Fruit fly (Drosophila melanogaster) whole organism, embryonic: Measurements from ENCODE around the gene Mdh2.

Experiments used
- Antp ChIP-seq: fragments of 200-800 bp; sonication (Bioruptor generic); optimal IDR thresholded peaks from 3 replicates; lab custom pipeline; 2016; ENCODE audit warnings: missing biosample characterization, missing genetic modification characterization
- BEAF-32 ChIP-seq: fragments of 200-800 bp; sonication (Bioruptor generic); optimal IDR thresholded peaks from 3 replicates; lab custom pipeline; 2017; ENCODE audit warnings: missing biosample characterization, missing genetic modification characterization, mild to moderate bottlenecking, moderate library complexity, missing genetic modification reagents
- Bgb ChIP-seq: fragments of 200-800 bp; sonication (Bioruptor generic); IDR thresholded peaks from 2 replicates; pipeline ENCODE4 v1.3.6; 2022; ENCODE audit warnings: missing biosample characterization, missing genetic modification characterization; ENCODE audit not compliant: partially characterized antibody
- CG13287 ChIP-seq: fragments of 200-800 bp; sonication (Bioruptor generic); IDR thresholded peaks from 2 replicates; pipeline ENCODE4 v1.3.6; 2022; ENCODE audit warnings: missing biosample characterization, missing genetic modification characterization; ENCODE audit not compliant: partially characterized antibody
- CG14965 ChIP-seq: fragments of 200-800 bp; sonication (Bioruptor generic); optimal IDR thresholded peaks from 2 replicates; lab custom pipeline; 2016; ENCODE audit warnings: missing biosample characterization, missing genetic modification characterization, borderline replicate concordance
- CG15479 ChIP-seq: fragments of 200-800 bp; sonication (Bioruptor generic); optimal IDR thresholded peaks from 3 replicates; lab custom pipeline; 2019; ENCODE audit warnings: missing biosample characterization, mild to moderate bottlenecking, missing genetic modification characterization, moderate library complexity
- CG15696 ChIP-seq: fragments of 200-800 bp; sonication (Bioruptor generic); optimal IDR thresholded peaks from 2 replicates; lab custom pipeline; 2019; ENCODE audit warnings: missing biosample characterization, mild to moderate bottlenecking, missing genetic modification characterization, moderate library complexity
- CG16813 ChIP-seq: fragments of 200-800 bp; sonication (Bioruptor generic); IDR thresholded peaks from 3 replicates; pipeline ENCODE4 v1.3.6; 2022; ENCODE audit warnings: missing biosample characterization, missing genetic modification characterization; ENCODE audit not compliant: partially characterized antibody
- CG2116 ChIP-seq: fragments of 200-800 bp; sonication (Bioruptor generic); optimal IDR thresholded peaks from 3 replicates; lab custom pipeline; 2018; ENCODE audit warnings: missing biosample characterization, mild to moderate bottlenecking, missing genetic modification characterization
- CG31365 ChIP-seq: fragments of 200-800 bp; sonication (Bioruptor generic); optimal IDR thresholded peaks from 2 replicates; lab custom pipeline; 2018; ENCODE audit warnings: missing biosample characterization, mild to moderate bottlenecking, missing genetic modification characterization
- CG3281 ChIP-seq: fragments of 200-800 bp; sonication (Bioruptor generic); optimal IDR thresholded peaks from 3 replicates; lab custom pipeline; 2017; ENCODE audit warnings: missing biosample characterization, mild to moderate bottlenecking, missing genetic modification characterization
- CG34422 ChIP-seq: fragments of 200-800 bp; sonication (Bioruptor generic); IDR thresholded peaks from 3 replicates; pipeline ENCODE4 v1.3.6; 2022; ENCODE audit warnings: missing biosample characterization, missing genetic modification characterization
- CG43689 ChIP-seq: fragments of 200-800 bp; sonication (Bioruptor generic); IDR thresholded peaks from 2 replicates; pipeline ENCODE4 v1.3.6; 2022; ENCODE audit warnings: missing biosample characterization, missing genetic modification characterization
- CG6254 ChIP-seq: fragments of 200-800 bp; sonication (Bioruptor generic); optimal IDR thresholded peaks from 3 replicates; lab custom pipeline; 2017; ENCODE audit warnings: mild to moderate bottlenecking, missing biosample characterization, missing genetic modification reagents, missing genetic modification characterization
- CG6813 ChIP-seq: fragments of 200-800 bp; sonication (Bioruptor generic); optimal IDR thresholded peaks from 2 replicates; lab custom pipeline; 2017; ENCODE audit warnings: missing biosample characterization, missing genetic modification characterization, mild to moderate bottlenecking, moderate library complexity, missing genetic modification reagents
- CG7372 ChIP-seq: fragments of 200-800 bp; sonication (Bioruptor generic); IDR thresholded peaks from 2 replicates; pipeline ENCODE4 v1.3.6; 2022; ENCODE audit warnings: missing biosample characterization, missing genetic modification characterization
- CG7786 ChIP-seq: fragments of 200-800 bp; sonication (Bioruptor generic); optimal IDR thresholded peaks from 2 replicates; lab custom pipeline; 2016; ENCODE audit warnings: missing biosample characterization, missing genetic modification characterization
- CG7963 ChIP-seq: fragments of 200-800 bp; sonication (Bioruptor generic); IDR thresholded peaks from 3 replicates; pipeline ENCODE4 v1.3.6; 2022; ENCODE audit warnings: missing biosample characterization, missing genetic modification characterization; ENCODE audit not compliant: partially characterized antibody
- CG9727 ChIP-seq: fragments of 200-800 bp; sonication (Bioruptor generic); optimal IDR thresholded peaks from 3 replicates; lab custom pipeline; 2017; ENCODE audit warnings: missing biosample characterization, mild to moderate bottlenecking, missing genetic modification characterization
- CHES-1-like ChIP-seq: fragments of 200-800 bp; sonication (Bioruptor generic); optimal IDR thresholded peaks from 2 replicates; lab custom pipeline; 2016; ENCODE audit warnings: missing biosample characterization, missing genetic modification characterization
- Dp ChIP-seq: fragments of 200-800 bp; sonication (Bioruptor generic); optimal IDR thresholded peaks from 2 replicates; lab custom pipeline; 2018; ENCODE audit warnings: missing biosample characterization, mild to moderate bottlenecking, missing genetic modification characterization, moderate library complexity
- E2f2 ChIP-seq: fragments of 200-800 bp; sonication (Bioruptor generic); IDR thresholded peaks from 2 replicates; pipeline ENCODE4 v1.3.6; 2022; ENCODE audit warnings: missing biosample characterization, missing genetic modification characterization
- Ets65A ChIP-seq: fragments of 200-800 bp; sonication (Bioruptor generic); peaks from one replicate; lab custom pipeline; 2016; ENCODE audit warnings: missing biosample characterization, missing genetic modification characterization
- Lpt ChIP-seq: fragments of >200 bp; optimal IDR thresholded peaks from 2 replicates; lab custom pipeline; 2018; ENCODE audit warnings: missing biosample characterization, missing genetic modification characterization
- MBD-R2 ChIP-seq: fragments of 200-800 bp; sonication (Bioruptor generic); IDR thresholded peaks from 2 replicates; pipeline ENCODE4 v1.3.6; 2022; ENCODE audit warnings: missing biosample characterization, missing genetic modification characterization
- MESR4 ChIP-seq: fragments of 200-800 bp; sonication (Bioruptor generic); optimal IDR thresholded peaks from 2 replicates; lab custom pipeline; 2018; ENCODE audit warnings: missing biosample characterization, mild to moderate bottlenecking, missing genetic modification characterization, moderate library complexity
- Opbp ChIP-seq: fragments of 200-800 bp; sonication (Bioruptor generic); IDR thresholded peaks from 3 replicates; pipeline ENCODE4 v1.3.6; 2022; ENCODE audit warnings: missing biosample characterization, missing genetic modification characterization; ENCODE audit not compliant: partially characterized antibody
- abd-A ChIP-seq: fragments of 200-800 bp; sonication (Bioruptor generic); optimal IDR thresholded peaks from 3 replicates; lab custom pipeline; 2019; ENCODE audit warnings: missing biosample characterization, mild to moderate bottlenecking, missing genetic modification characterization, moderate library complexity
- amos ChIP-seq: fragments of 200-800 bp; sonication (Bioruptor generic); IDR thresholded peaks from 2 replicates; pipeline ENCODE4 v1.3.6; 2022; ENCODE audit warnings: missing biosample characterization, missing genetic modification characterization; ENCODE audit not compliant: partially characterized antibody
- aop ChIP-seq: fragments of 200-800 bp; sonication (Bioruptor generic); IDR thresholded peaks from 2 replicates; pipeline ENCODE4 v1.3.6; 2022; ENCODE audit warnings: missing biosample characterization, missing genetic modification characterization
- bbx ChIP-seq: fragments of 200-800 bp; sonication (Bioruptor generic); IDR thresholded peaks from 2 replicates; pipeline ENCODE4 v1.3.6; 2022; ENCODE audit warnings: missing biosample characterization, missing genetic modification characterization; ENCODE audit not compliant: partially characterized antibody
- dimm ChIP-seq: fragments of 200-800 bp; sonication (Bioruptor generic); IDR thresholded peaks from 2 replicates; pipeline ENCODE4 v1.3.6; 2022; ENCODE audit warnings: missing biosample characterization, missing genetic modification characterization
- emc ChIP-seq: fragments of 200-800 bp; sonication (Bioruptor generic); optimal IDR thresholded peaks from 2 replicates; lab custom pipeline; 2016; ENCODE audit warnings: missing biosample characterization, missing genetic modification characterization
- ems ChIP-seq: fragments of 200-800 bp; sonication (Bioruptor generic); optimal IDR thresholded peaks from 3 replicates; lab custom pipeline; 2016; ENCODE audit warnings: missing biosample characterization, missing genetic modification characterization
- en ChIP-seq: fragments of 200-800 bp; sonication (Bioruptor generic); optimal IDR thresholded peaks from 2 replicates; lab custom pipeline; 2016; ENCODE audit warnings: missing biosample characterization, missing genetic modification characterization
- gro ChIP-seq: fragments of 200-800 bp; sonication (Bioruptor generic); optimal IDR thresholded peaks from 2 replicates; lab custom pipeline; 2016; ENCODE audit warnings: missing biosample characterization, missing genetic modification characterization
- gsb-n ChIP-seq: fragments of 200-800 bp; sonication (Bioruptor generic); optimal IDR thresholded peaks from 3 replicates; lab custom pipeline; 2018; ENCODE audit warnings: missing biosample characterization, mild to moderate bottlenecking, missing genetic modification characterization
- hbn ChIP-seq: fragments of 200-800 bp; sonication (Bioruptor generic); IDR thresholded peaks from 2 replicates; pipeline ENCODE4 v1.3.6; 2022; ENCODE audit warnings: missing biosample characterization, missing genetic modification characterization; ENCODE audit not compliant: partially characterized antibody
- her ChIP-seq: fragments of 200-800 bp; sonication (Bioruptor generic); optimal IDR thresholded peaks from 2 replicates; lab custom pipeline; 2016; ENCODE audit warnings: missing biosample characterization, missing genetic modification characterization
- hkb ChIP-seq, 2 experiments: fragments of 200-800 bp in 1 of 2; fragments of >200 bp in 1 of 2; sonication (Bioruptor generic) in 1 of 2; IDR thresholded peaks in 1 of 2; optimal IDR thresholded peaks in 1 of 2; 2 replicates each; pipeline versions ENCODE4 v1.3.6 to Lab custom; 2017 to 2022; ENCODE audit warnings: missing biosample characterization in 1 of 2, missing genetic modification characterization in 1 of 2
- inv ChIP-seq: fragments of 200-800 bp; sonication (Bioruptor generic); IDR thresholded peaks from 2 replicates; pipeline ENCODE4 v1.3.6; 2022; ENCODE audit warnings: missing biosample characterization, missing genetic modification characterization; ENCODE audit not compliant: partially characterized antibody
- knrl ChIP-seq: fragments of 200-800 bp; sonication (Bioruptor generic); IDR thresholded peaks from 3 replicates; pipeline ENCODE4 v1.3.6; 2022; ENCODE audit warnings: missing biosample characterization, missing genetic modification characterization; ENCODE audit not compliant: partially characterized antibody
- pfk ChIP-seq: fragments of 200-800 bp; sonication (Bioruptor generic); optimal IDR thresholded peaks from 2 replicates; lab custom pipeline; 2018; ENCODE audit warnings: missing biosample characterization, mild to moderate bottlenecking, missing genetic modification characterization, moderate library complexity
- pnt ChIP-seq: fragments of 200-800 bp; sonication (Bioruptor generic); optimal IDR thresholded peaks from 3 replicates; lab custom pipeline; 2016; ENCODE audit warnings: missing biosample characterization, missing genetic modification characterization
- run ChIP-seq: fragments of 200-800 bp; sonication (Bioruptor generic); optimal IDR thresholded peaks from 3 replicates; lab custom pipeline; 2018; ENCODE audit warnings: missing biosample characterization, mild to moderate bottlenecking, missing genetic modification characterization
- sd ChIP-seq: fragments of 200-800 bp; sonication (Bioruptor generic); optimal IDR thresholded peaks from 3 replicates; lab custom pipeline; 2018; ENCODE audit warnings: missing biosample characterization, mild to moderate bottlenecking, missing genetic modification characterization, moderate library complexity
- sim ChIP-seq: fragments of 200-800 bp; sonication (Bioruptor generic); IDR thresholded peaks from 2 replicates; pipeline ENCODE4 v1.3.6; 2022; ENCODE audit warnings: missing biosample characterization, missing genetic modification characterization
- sima ChIP-seq: fragments of 200-800 bp; sonication (Bioruptor generic); optimal IDR thresholded peaks from 2 replicates; lab custom pipeline; 2016; ENCODE audit warnings: missing biosample characterization, missing genetic modification characterization
- sug ChIP-seq: fragments of 200-800 bp; optimal IDR thresholded peaks from 2 replicates; lab custom pipeline; 2019; ENCODE audit warnings: missing biosample characterization, mild to moderate bottlenecking, missing genetic modification characterization, moderate library complexity
- vvl ChIP-seq: fragments of 200-800 bp; sonication (Bioruptor generic); IDR thresholded peaks from 2 replicates; pipeline ENCODE4 v1.3.6; 2022; ENCODE audit warnings: missing biosample characterization, missing genetic modification characterization

Gene Mdh2

dm6 chr3R:18255281-18255680, 29.1 kb downstream of the Mdh2 start, which contains the start of the genes Ada2a, Polr2D, Tgs1 and moi (continued):
- TF ChIP-seq Opbp (peak; percentile 87), CG31365 (tag; lab: Kevin White, UChicago) (no peak), sima (GFP tag; lab: Kevin White, UChicago) (no peak), Antp (no peak), E2f2 (GFP tag; lab: Robert Waterston, UW) (peak; percentile 79), MESR4 (GFP tag; lab: Kevin White, UChicago) (peak; percentile 78), hbn (GFP tag; lab: Robert Waterston, UW) (peak; percentile 72), CG6813 (GFP tag; lab: Kevin White, UChicago) (no peak), CG15696 (tag; lab: Kevin White, UChicago) (no peak), run (tag; lab: Kevin White, UChicago) (no peak), ems (GFP tag; lab: Kevin White, UChicago) (no peak), abd-A (tag; lab: Kevin White, UChicago) (no peak), CG14965 (GFP tag; lab: Kevin White, UChicago) (no peak), sug (tag; lab: Kevin White, UChicago) (no peak), CG7786 (GFP tag; lab: Kevin White, UChicago) (no peak), CG43689 (GFP tag; lab: Robert Waterston, UW) (no peak), hkb (optimal IDR thresholded peaks at IDR 0.05; lab: Kevin White, UChicago) (peak; percentile 47), hkb (GFP tag; IDR thresholded peaks at IDR 0.05; lab: Robert Waterston, UW) (no peak), CG13287 (peak; percentile 86), CG6254 (GFP tag; lab: Kevin White, UChicago) (no peak), vvl (GFP tag; lab: Robert Waterston, UW) (no peak), sim (GFP tag; lab: Robert Waterston, UW) (no peak), MBD-R2 (GFP tag; lab: Robert Waterston, UW) (peak; percentile 96), dimm (GFP tag; lab: Robert Waterston, UW) (no peak), pfk (no peak), Bgb (GFP tag; lab: Robert Waterston, UW) (peak; percentile 79), emc (GFP tag; lab: Kevin White, UChicago) (no peak), CG9727 (GFP tag; lab: Kevin White, UChicago) (no peak), Lpt (GFP tag; lab: Kevin White, UChicago) (no peak), sd (tag; lab: Kevin White, UChicago) (peak; percentile 40), gro (GFP tag; lab: Kevin White, UChicago) (peak; percentile 15), CHES-1-like (GFP tag; lab: Kevin White, UChicago) (peak; percentile 63), en (GFP tag; lab: Kevin White, UChicago) (no peak), gsb-n (tag; lab: Kevin White, UChicago) (no peak), CG7372 (no peak), amos (peak; percentile 84), CG16813 (GFP tag; lab: Robert Waterston, UW) (peak; percentile 80), CG2116 (GFP tag; lab: Kevin White, UChicago) (peak; percentile 66), pnt (GFP tag; lab: Kevin White, UChicago) (no peak), inv (GFP tag; lab: Robert Waterston, UW) (peak; percentile 66), CG3281 (GFP tag; lab: Kevin White, UChicago) (no peak), CG34422 (GFP tag; lab: Robert Waterston, UW) (peak; percentile 73; the same call in 1 of the 3 replicates), CG15479 (GFP tag; lab: Kevin White, UChicago) (peak; percentile 64), Ets65A (GFP tag; lab: Kevin White, UChicago) (no peak), BEAF-32 (GFP tag; lab: Kevin White, UChicago) (peak; percentile 85), aop (GFP tag; lab: Robert Waterston, UW) (no peak), her (GFP tag; lab: Kevin White, UChicago) (peak; percentile 2), bbx (peak; percentile 82), Dp (GFP tag; lab: Kevin White, UChicago) (peak; percentile 67), CG7963 (GFP tag; lab: Robert Waterston, UW) (peak; percentile 46; the same call in 2 of the 3 replicates), knrl (GFP tag; lab: Robert Waterston, UW) (peak; percentile 73)
